Fruit fly (Drosophila melanogaster): ENCODE measurements around the gene CG7304.

DNA sequence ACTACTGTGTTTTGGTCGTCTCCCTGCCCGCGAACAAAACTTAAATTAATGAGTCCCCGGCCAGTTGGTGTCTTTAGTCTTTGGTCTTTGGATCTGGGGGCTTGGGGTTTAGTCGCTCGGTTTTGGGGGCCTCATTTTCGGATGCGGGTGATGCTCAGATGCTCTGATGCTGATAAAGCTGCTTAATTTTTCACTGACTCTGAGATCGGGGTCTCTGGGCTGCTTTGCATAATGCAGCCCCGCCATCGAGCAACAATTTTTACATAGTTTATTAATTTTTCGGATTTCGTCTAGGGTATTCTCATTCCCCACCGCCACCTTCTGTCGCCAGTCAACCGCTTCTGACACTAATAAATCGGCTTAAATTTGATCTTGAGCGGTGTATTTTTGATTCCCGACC, 22.7 kb downstream of the CG7304 start:
- TF ChIP-seq Hr96 (GFP tag; optimal IDR thresholded peaks at IDR 0.05) (no peak), Mnt (GFP tag; optimal IDR thresholded peaks at IDR 0.05) (no peak), bab1 (GFP tag; optimal IDR thresholded peaks at IDR 0.05) (no peak), pad (GFP tag; optimal IDR thresholded peaks at IDR 0.05) (no peak), ovo (GFP tag; optimal IDR thresholded peaks at IDR 0.05) (no peak), CG11617 (GFP tag; optimal IDR thresholded peaks at IDR 0.05) (no peak), cic (GFP tag; optimal IDR thresholded peaks at IDR 0.05) (no peak), Crg-1 (GFP tag; optimal IDR thresholded peaks at IDR 0.05) (no peak), CG1620 (GFP tag; optimal IDR thresholded peaks at IDR 0.05) (no peak)

Measured in whole organism, adult.